Worm (Caenorhabditis elegans): ENCODE measurements around the gene vab-2.

DNA sequence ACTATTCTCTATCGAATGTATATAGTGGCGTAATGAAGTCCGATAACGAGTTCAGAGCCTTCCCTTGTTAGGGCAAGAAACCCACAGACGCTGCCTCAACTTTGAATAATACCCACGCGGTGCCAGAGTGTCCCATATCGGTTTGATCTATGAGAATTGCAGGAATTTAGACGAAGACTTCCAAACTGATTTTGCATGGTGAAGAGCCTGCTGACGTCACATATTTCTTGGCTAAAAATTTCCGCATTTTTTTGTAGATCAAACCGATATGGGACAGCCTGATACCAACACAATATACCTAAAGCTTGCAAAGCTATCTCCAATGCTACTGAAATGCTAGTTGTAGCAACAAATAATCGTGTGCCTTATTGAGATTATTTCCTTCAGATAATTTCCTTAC, 24.8 kb downstream of the vab-2 start:
- no peak for TF ChIP-seq ama-1 (optimal IDR thresholded peaks at IDR 0.05)
- no peak for TF ChIP-seq unc-62 (GFP tag; optimal IDR thresholded peaks at IDR 0.05)
- TF ChIP-seq nhr-11 (tag; optimal IDR thresholded peaks at IDR 0.05): no peak
- no peak for TF ChIP-seq nhr-12 (tag; optimal IDR thresholded peaks at IDR 0.05)
- no peak for TF ChIP-seq nhr-23 (tag; optimal IDR thresholded peaks at IDR 0.05)
- TF ChIP-seq zag-1 (tag; optimal IDR thresholded peaks at IDR 0.05): no peak
- TF ChIP-seq elt-1 (tag; optimal IDR thresholded peaks at IDR 0.05): no peak

Measured in whole organism, L3 larva.